Worm (Caenorhabditis elegans) whole organism, late embryonic: ENCODE measurements around the gene F41C3.7.

Source experiments
- C08G9.2 ChIP-seq: sonication (generic microtip); optimal IDR thresholded peaks from 2 replicates; lab custom pipeline; 2016; ENCODE audit warnings: mild to moderate bottlenecking, missing genetic modification characterization, moderate library complexity, missing compliant biosample characterization
- C38D4.7 ChIP-seq: fragments of 200-800 bp; sonication (Bioruptor generic); optimal IDR thresholded peaks from 2 replicates; lab custom pipeline; 2018; ENCODE audit warnings: mild to moderate bottlenecking, missing genetic modification characterization, moderate library complexity, missing compliant biosample characterization
- K02D7.2 ChIP-seq: sonication (generic microtip); optimal IDR thresholded peaks from 2 replicates; lab custom pipeline; 2017; ENCODE audit warnings: mild to moderate bottlenecking, missing genetic modification characterization, missing compliant biosample characterization
- T23F11.4 ChIP-seq: fragments of 200-800 bp; sonication (Bioruptor generic); optimal IDR thresholded peaks from 2 replicates; lab custom pipeline; 2018; ENCODE audit warnings: mild to moderate bottlenecking, missing genetic modification characterization, missing compliant biosample characterization
- Y22D7AL.16 ChIP-seq: sonication (generic microtip); optimal IDR thresholded peaks from 2 replicates; lab custom pipeline; 2016; ENCODE audit warnings: missing genetic modification characterization, missing compliant biosample characterization
- ahr-1 ChIP-seq: sonication (generic microtip); optimal IDR thresholded peaks from 2 replicates; lab custom pipeline; 2016; ENCODE audit warnings: missing genetic modification characterization, missing compliant biosample characterization
- ama-1 ChIP-seq: fragments of 150-350 bp; optimal IDR thresholded peaks from 2 replicates; lab custom pipeline; 2014
- ceh-19 ChIP-seq: fragments of 200-800 bp; sonication (Bioruptor generic); optimal IDR thresholded peaks from 2 replicates; lab custom pipeline; 2018; ENCODE audit warnings: mild to moderate bottlenecking, missing genetic modification characterization, missing compliant biosample characterization
- ceh-22 ChIP-seq: sonication (generic microtip); optimal IDR thresholded peaks from 2 replicates; lab custom pipeline; 2017; ENCODE audit warnings: missing biosample characterization, missing genetic modification characterization
- ceh-30 ChIP-seq: fragments of 150-350 bp; optimal IDR thresholded peaks from 2 replicates; lab custom pipeline; 2014; ENCODE audit warnings: missing biosample characterization, missing genetic modification characterization
- ceh-34 ChIP-seq: sonication (generic microtip); optimal IDR thresholded peaks from 2 replicates; lab custom pipeline; 2016; ENCODE audit warnings: mild to moderate bottlenecking, missing genetic modification characterization, missing compliant biosample characterization
- ceh-48 ChIP-seq: sonication (generic microtip); optimal IDR thresholded peaks from 2 replicates; lab custom pipeline; 2016; ENCODE audit warnings: missing genetic modification characterization, inconsistent platforms, missing compliant biosample characterization
- ceh-9 ChIP-seq: sonication (generic microtip); optimal IDR thresholded peaks from 2 replicates; lab custom pipeline; 2016; ENCODE audit warnings: mild to moderate bottlenecking, missing genetic modification characterization, inconsistent platforms, missing compliant biosample characterization
- dve-1 ChIP-seq: sonication (generic microtip); optimal IDR thresholded peaks from 2 replicates; lab custom pipeline; 2017; ENCODE audit warnings: antibody characterized with exemption, mild to moderate bottlenecking, missing genetic modification characterization, missing compliant biosample characterization
- elt-2 ChIP-seq: sonication (generic microtip); optimal IDR thresholded peaks from 2 replicates; lab custom pipeline; 2016; ENCODE audit warnings: missing genetic modification reagents, missing genetic modification characterization, missing compliant biosample characterization
- elt-4 ChIP-seq: sonication (generic microtip); optimal IDR thresholded peaks from 2 replicates; lab custom pipeline; 2016; ENCODE audit warnings: missing genetic modification characterization, missing compliant biosample characterization
- ets-4 ChIP-seq: sonication (generic microtip); optimal IDR thresholded peaks from 2 replicates; lab custom pipeline; 2016; ENCODE audit warnings: missing genetic modification characterization, missing compliant biosample characterization
- eyg-1 ChIP-seq: sonication (generic microtip); optimal IDR thresholded peaks from 2 replicates; lab custom pipeline; 2016; ENCODE audit warnings: missing genotype, missing genetic modification characterization, missing compliant biosample characterization
- fkh-10 ChIP-seq: fragments of 150-350 bp; optimal IDR thresholded peaks from 2 replicates; lab custom pipeline; 2014; ENCODE audit warnings: missing biosample characterization, missing genetic modification reagents, missing genetic modification characterization
- gmeb-2 ChIP-seq: sonication (generic microtip); optimal IDR thresholded peaks from 2 replicates; lab custom pipeline; 2016; ENCODE audit warnings: missing genetic modification characterization, inconsistent platforms, missing compliant biosample characterization
- hlh-30 ChIP-seq: sonication (generic microtip); optimal IDR thresholded peaks from 2 replicates; lab custom pipeline; 2017; ENCODE audit warnings: antibody characterized with exemption, missing genetic modification characterization, missing compliant biosample characterization; ENCODE audit not compliant: insufficient read depth
- hlh-6 ChIP-seq: sonication (generic microtip); optimal IDR thresholded peaks from 2 replicates; lab custom pipeline; 2016; ENCODE audit warnings: missing genotype, missing genetic modification characterization, missing compliant biosample characterization
- lim-6 ChIP-seq: sonication (generic microtip); optimal IDR thresholded peaks from 2 replicates; lab custom pipeline; 2016; ENCODE audit warnings: missing genetic modification characterization, missing compliant biosample characterization
- lin-11 ChIP-seq: fragments of 200-800 bp; sonication (Bioruptor generic); optimal IDR thresholded peaks from 2 replicates; lab custom pipeline; 2018; ENCODE audit warnings: mild to moderate bottlenecking, missing genetic modification characterization, missing compliant biosample characterization
- madf-2 ChIP-seq: sonication (generic microtip); optimal IDR thresholded peaks from 2 replicates; lab custom pipeline; 2017; ENCODE audit warnings: missing genetic modification characterization, missing compliant biosample characterization
- nhr-11 ChIP-seq: fragments of 150-350 bp; optimal IDR thresholded peaks from 2 replicates; lab custom pipeline; 2014; ENCODE audit warnings: missing biosample characterization, missing genetic modification characterization
- nhr-232 ChIP-seq: sonication (generic microtip); optimal IDR thresholded peaks from 2 replicates; lab custom pipeline; 2016; ENCODE audit warnings: missing genetic modification characterization, missing compliant biosample characterization
- npax-4 ChIP-seq: sonication (generic microtip); optimal IDR thresholded peaks from 2 replicates; lab custom pipeline; 2016; ENCODE audit warnings: missing genetic modification characterization, missing compliant biosample characterization
- odd-2 ChIP-seq: sonication (generic microtip); optimal IDR thresholded peaks from 2 replicates; lab custom pipeline; 2017; ENCODE audit warnings: antibody characterized with exemption, mild to moderate bottlenecking, missing genetic modification characterization, missing compliant biosample characterization
- pax-1 ChIP-seq: fragments of 150-350 bp; optimal IDR thresholded peaks from 2 replicates; lab custom pipeline; 2014; ENCODE audit warnings: missing biosample characterization, missing genetic modification characterization
- pha-2 ChIP-seq: sonication (generic microtip); optimal IDR thresholded peaks from 2 replicates; lab custom pipeline; 2017; ENCODE audit warnings: mild to moderate bottlenecking, missing genetic modification characterization, missing compliant biosample characterization
- pha-4 ChIP-seq: fragments of 150-350 bp; optimal IDR thresholded peaks from 2 replicates; lab custom pipeline; 2018; ENCODE audit warnings: missing biosample characterization, missing genetic modification reagents, missing genetic modification characterization
- pqm-1 ChIP-seq: sonication (generic microtip); optimal IDR thresholded peaks from 2 replicates; lab custom pipeline; 2016; ENCODE audit warnings: missing genetic modification characterization, missing compliant biosample characterization
- ref-2 ChIP-seq: sonication (generic microtip); optimal IDR thresholded peaks from 2 replicates; lab custom pipeline; 2016; ENCODE audit warnings: missing genetic modification characterization, missing compliant biosample characterization
- sox-2 ChIP-seq: fragments of 200-800 bp; sonication (Bioruptor generic); IDR thresholded peaks from 2 replicates; pipeline ENCODE4 v1.3.6; 2022; ENCODE audit warnings: missing genetic modification reagents, missing genetic modification characterization, missing compliant biosample characterization
- tbx-2 ChIP-seq: sonication (generic microtip); optimal IDR thresholded peaks from 2 replicates; lab custom pipeline; 2016; ENCODE audit warnings: missing genetic modification characterization, missing compliant biosample characterization
- tbx-7 ChIP-seq: sonication (generic microtip); optimal IDR thresholded peaks from 2 replicates; lab custom pipeline; 2016; ENCODE audit warnings: missing genotype, missing genetic modification characterization, missing compliant biosample characterization
- ttx-3 ChIP-seq: sonication (generic microtip); optimal IDR thresholded peaks from 2 replicates; lab custom pipeline; 2016; ENCODE audit warnings: missing genetic modification reagents, missing genetic modification characterization, missing compliant biosample characterization
- unc-3 ChIP-seq, 2 experiments: fragments of 200-800 bp in 1 of 2; sonication (Bioruptor generic) in 1 of 2; sonication (generic microtip) in 1 of 2; conservative IDR thresholded peaks in 1 of 2; optimal IDR thresholded peaks in 1 of 2; 2 replicates each; pipeline versions ENCODE4 v1.3.6 to Lab custom; 2016 to 2022; ENCODE audit warnings: missing compliant biosample characterization in 2 of 2, missing genetic modification characterization in 2 of 2, missing genetic modification reagents in 1 of 2
- unc-42 ChIP-seq: sonication (generic microtip); optimal IDR thresholded peaks from 2 replicates; lab custom pipeline; 2016; ENCODE audit warnings: missing genotype, missing genetic modification characterization, missing compliant biosample characterization
- unc-55 ChIP-seq: sonication (generic microtip); optimal IDR thresholded peaks from 2 replicates; lab custom pipeline; 2017; ENCODE audit warnings: missing biosample characterization, missing genetic modification reagents, missing genetic modification characterization
- ztf-16 ChIP-seq: sonication (generic microtip); optimal IDR thresholded peaks from 2 replicates; lab custom pipeline; 2017; ENCODE audit warnings: missing genetic modification characterization, missing compliant biosample characterization

Gene F41C3.7

ce11 chrII:4686941-4687340, 42.9 kb upstream of the F41C3.7 start, which contains the start of gene sre-39:
Gene sre-39 (plus strand): TSS chrII:4687241.
- TF ChIP-seq K02D7.2 (tag; lab: Kevin White, UChicago) (no peak), ttx-3 (tag; lab: Kevin White, UChicago) (no peak), fkh-10 (GFP tag; lab: Kevin White, UChicago) (no peak), nhr-11 (tag; lab: Kevin White, UChicago) (no peak), ahr-1 (tag; lab: Kevin White, UChicago) (no peak), ceh-19 (GFP tag; lab: Kevin White, UChicago) (no peak), ztf-16 (tag; lab: Kevin White, UChicago) (no peak), pha-2 (tag; lab: Kevin White, UChicago) (no peak), dve-1 (tag; lab: Kevin White, UChicago) (no peak), unc-55 (GFP tag; lab: Kevin White, UChicago) (no peak), ceh-48 (no peak), ceh-30 (tag; lab: Kevin White, UChicago) (no peak), madf-2 (tag; lab: Kevin White, UChicago) (no peak), eyg-1 (no peak), pqm-1 (tag; lab: Kevin White, UChicago) (no peak)
- TF ChIP-seq, all 69 proteins: peak for 0

DNA sequence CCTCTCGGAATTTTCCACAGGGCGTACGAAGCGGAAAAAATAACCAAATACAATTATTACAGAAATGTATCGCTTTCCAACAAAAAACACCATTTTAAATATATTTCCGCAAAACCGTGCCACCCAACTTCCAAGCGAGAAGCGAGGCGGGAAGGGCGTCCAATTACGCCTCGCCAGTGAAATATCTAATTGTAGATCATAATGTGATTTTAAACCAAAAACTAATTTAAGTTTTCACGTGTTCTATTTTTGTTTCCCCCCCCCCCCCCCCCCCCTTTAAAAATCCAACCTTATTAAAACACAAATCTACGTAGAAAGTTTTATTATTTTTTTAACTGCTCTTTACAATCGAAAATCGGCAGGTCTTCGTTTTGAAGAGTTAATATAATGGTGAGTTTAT, 40.4 kb upstream of the F41C3.7 start, which contains the start of gene F10G7.12:
TSS of gene F10G7.12 (plus strand) at position 301 of the 400 bp plus-strand sequence.
- TF ChIP-seq lin-11 (tag; lab: Kevin White, UChicago) = no peak
- no peak for TF ChIP-seq ets-4 (tag; lab: Kevin White, UChicago)
- no peak for TF ChIP-seq hlh-30 (tag; lab: Kevin White, UChicago)
- no peak for TF ChIP-seq npax-4
- TF ChIP-seq tbx-7 (tag; lab: Kevin White, UChicago) = no peak

DNA sequence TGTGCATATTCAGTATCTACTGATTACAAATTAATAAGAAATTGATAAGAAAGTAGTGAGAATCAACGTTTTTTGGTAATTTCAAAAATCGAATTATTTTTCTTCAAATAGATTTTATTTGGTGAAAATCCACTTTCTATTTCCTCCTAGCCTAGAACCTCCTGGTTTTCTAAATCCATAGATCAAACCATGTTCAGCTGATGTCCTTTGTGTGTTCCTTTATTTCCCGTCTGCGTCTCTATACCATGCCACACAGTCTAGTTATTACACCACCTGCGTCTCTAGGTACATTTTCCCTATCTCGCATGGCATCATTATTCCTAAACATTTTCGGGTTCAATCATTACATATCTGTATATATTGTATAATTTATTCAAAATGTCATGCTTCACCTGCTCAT, 36.7 kb upstream of the F41C3.7 start, which contains the start of gene F10G7.5:
TSS of gene F10G7.5 (plus strand) at position 286 of the 400 bp plus-strand sequence.
- TF ChIP-seq unc-42 (tag; lab: Kevin White, UChicago) (no peak), elt-2 (peak; percentile 43), elt-4 (no peak)
- TF ChIP-seq, all 69 proteins: peak for 1

DNA sequence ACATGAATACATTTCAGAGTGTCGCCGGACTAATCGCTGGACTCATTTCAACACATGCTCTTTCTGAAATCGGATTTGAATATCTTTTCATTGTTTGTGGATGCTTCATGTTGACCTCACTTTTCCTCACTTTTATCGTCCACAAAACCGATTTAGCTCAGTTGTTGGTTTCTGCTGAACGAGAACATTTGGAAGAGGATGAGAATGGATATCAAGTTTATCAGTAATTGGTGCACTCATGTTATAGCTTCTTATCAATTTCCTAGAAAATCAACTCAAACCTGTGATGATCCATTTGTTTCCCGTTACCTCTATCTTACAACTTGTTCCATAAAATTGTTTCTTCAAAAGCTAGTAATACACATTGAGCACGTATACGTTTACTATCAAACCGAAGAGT, 33.8 kb upstream of the F41C3.7 start:
- TF ChIP-seq pha-4 (tag; lab: Kevin White, UChicago) (no peak), unc-42 (tag; lab: Kevin White, UChicago) (no peak), ceh-34 (tag; lab: Kevin White, UChicago) (no peak), nhr-232 (tag; lab: Kevin White, UChicago) (no peak), elt-2 (no peak), sox-2 (GFP tag; lab: Robert Waterston, UW) (no peak), unc-3 (GFP tag; conservative IDR thresholded peaks at IDR 0.05; lab: Robert Waterston, UW) (no peak), unc-3 (tag; optimal IDR thresholded peaks at IDR 0.05; lab: Kevin White, UChicago) (no peak), lin-11 (tag; lab: Kevin White, UChicago) (no peak), ceh-9 (tag; lab: Kevin White, UChicago) (no peak), ama-1 (lab: Kevin White, UChicago) (no peak), ceh-19 (GFP tag; lab: Kevin White, UChicago) (no peak)

- TF ChIP-seq tbx-7 (tag; lab: Kevin White, UChicago) (no peak), ets-4 (tag; lab: Kevin White, UChicago) (no peak), lim-6 (tag; lab: Kevin White, UChicago) (no peak), npax-4 (no peak), gmeb-2 (tag; lab: Kevin White, UChicago) (no peak), unc-3 (GFP tag; conservative IDR thresholded peaks at IDR 0.05; lab: Robert Waterston, UW) (no peak), unc-3 (tag; optimal IDR thresholded peaks at IDR 0.05; lab: Kevin White, UChicago) (no peak), pha-4 (tag; lab: Kevin White, UChicago) (no peak), Y22D7AL.16 (no peak), pqm-1 (tag; lab: Kevin White, UChicago) (no peak), unc-55 (GFP tag; lab: Kevin White, UChicago) (peak; percentile 97), unc-42 (tag; lab: Kevin White, UChicago) (peak; percentile 3), ref-2 (tag; lab: Kevin White, UChicago) (peak; percentile 21), ama-1 (lab: Kevin White, UChicago) (no peak), pax-1 (tag; lab: Kevin White, UChicago) (peak; percentile 33), nhr-232 (tag; lab: Kevin White, UChicago) (no peak), tbx-2 (peak; percentile 25), C38D4.7 (GFP tag; lab: Kevin White, UChicago) (no peak), C08G9.2 (tag; lab: Kevin White, UChicago) (no peak), T23F11.4 (no peak), ceh-22 (tag; lab: Kevin White, UChicago) (no peak), odd-2 (no peak), ttx-3 (tag; lab: Kevin White, UChicago) (no peak), hlh-6 (no peak)
Observed at ce11 chrII:4698266-4698771, 31.5 kb upstream of the F41C3.7 start, which contains the start of the genes rpn-5 and scc-1. Gene rpn-5 (minus strand): TSS chrII:4698427. Gene scc-1 (plus strand): TSS chrII:4698721.
